Fruit fly (Drosophila melanogaster): Measurements from ENCODE around the gene CG46467.

DNA sequence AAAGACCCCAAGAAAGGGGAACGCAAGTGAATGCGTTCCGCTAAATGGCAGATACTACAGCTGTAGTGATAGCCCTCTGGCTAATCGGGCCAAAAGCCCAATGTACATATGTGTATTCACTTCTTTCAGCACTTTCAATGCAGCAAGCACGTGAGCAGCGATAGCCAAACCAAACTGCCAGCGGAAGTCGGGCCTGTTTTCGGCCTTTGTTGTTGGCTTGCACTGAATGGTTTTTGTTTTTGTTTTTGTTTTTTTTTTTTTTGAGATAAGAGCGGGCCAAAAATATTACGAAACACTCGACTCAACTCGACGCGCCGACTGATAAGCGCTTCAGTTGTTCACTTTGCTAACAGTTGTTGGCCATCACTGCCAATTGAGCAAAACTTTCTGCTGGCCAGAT, 42.9 kb downstream of the CG46467 start:
- TF ChIP-seq CG8478 (optimal IDR thresholded peaks at IDR 0.05) (no peak), EcR (GFP tag; optimal IDR thresholded peaks at IDR 0.05) (no peak), usp (GFP tag; optimal IDR thresholded peaks at IDR 0.05) (no peak), pan (optimal IDR thresholded peaks at IDR 0.05) (no peak), psq (optimal IDR thresholded peaks at IDR 0.05) (no peak)
